Fruit fly (Drosophila melanogaster): Measurements from ENCODE around the gene ush.

DNA sequence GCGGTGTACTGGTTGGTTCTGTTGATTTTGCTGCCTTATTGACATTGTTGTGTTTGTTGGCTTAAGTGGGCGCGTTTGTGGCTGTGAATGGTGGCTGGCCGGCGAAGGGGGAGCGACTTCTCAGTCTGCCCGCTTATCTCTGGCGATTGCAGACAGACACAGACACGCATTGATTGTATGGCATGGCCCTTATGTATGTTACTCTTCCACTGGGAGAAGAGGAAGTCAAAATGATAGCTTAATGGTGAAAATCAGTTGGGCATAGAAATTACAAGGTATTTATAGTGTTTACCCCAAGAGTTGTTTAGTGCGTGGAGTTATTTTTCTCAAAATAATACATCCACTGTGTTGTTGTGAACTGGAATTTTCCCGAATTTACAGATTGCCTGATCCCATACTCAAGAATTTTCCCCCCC, 9.8 kb downstream of the ush start:
- peak; percentile 96 for TF ChIP-seq CG11398 (GFP tag; optimal IDR thresholded peaks at IDR 0.05)
- peak; percentile 91 for TF ChIP-seq NK7.1 (GFP tag; optimal IDR thresholded peaks at IDR 0.05)
- no peak for TF ChIP-seq CG2199 (GFP tag; IDR thresholded peaks at IDR 0.05)
- TF ChIP-seq ssp (GFP tag; IDR thresholded peaks at IDR 0.05) = peak; percentile 44; the same call in 1 of the 2 replicates
- TF ChIP-seq pan (optimal IDR thresholded peaks at IDR 0.05) = no peak
- TF ChIP-seq pan (GFP tag; optimal IDR thresholded peaks at IDR 0.05 in 1 of 2, IDR thresholded peaks at IDR 0.05 in 1 of 2) = peak in 1 of 2 experiments; percentile 81
- TF ChIP-seq knrl (GFP tag; IDR thresholded peaks at IDR 0.05; ENCODE audit: partially characterized antibody) = no peak
- no peak for TF ChIP-seq HLH4C (GFP tag; IDR thresholded peaks at IDR 0.05; ENCODE audit: partially characterized antibody)
- TF ChIP-seq Oaz (GFP tag; IDR thresholded peaks at IDR 0.05) = no peak

Data from whole organism, embryonic.